Worm (Caenorhabditis elegans) whole organism, dauer: ENCODE measurements around the gene F57C12.2.

Experiments
- unc-62 ChIP-seq: sonication (generic microtip); optimal IDR thresholded peaks from 2 replicates; lab custom pipeline; 2017; ENCODE audit warnings: missing biosample characterization, missing genetic modification reagents, missing genetic modification characterization

The F57C12.2 gene

ce11 chrX:551175-551729 lies at the start of gene F57C12.2:
F57C12.2 (minus strand) TSS chrX:551392.
- TF ChIP-seq unc-62 (GFP tag; lab: Kevin White, UChicago): no peak

DNA sequence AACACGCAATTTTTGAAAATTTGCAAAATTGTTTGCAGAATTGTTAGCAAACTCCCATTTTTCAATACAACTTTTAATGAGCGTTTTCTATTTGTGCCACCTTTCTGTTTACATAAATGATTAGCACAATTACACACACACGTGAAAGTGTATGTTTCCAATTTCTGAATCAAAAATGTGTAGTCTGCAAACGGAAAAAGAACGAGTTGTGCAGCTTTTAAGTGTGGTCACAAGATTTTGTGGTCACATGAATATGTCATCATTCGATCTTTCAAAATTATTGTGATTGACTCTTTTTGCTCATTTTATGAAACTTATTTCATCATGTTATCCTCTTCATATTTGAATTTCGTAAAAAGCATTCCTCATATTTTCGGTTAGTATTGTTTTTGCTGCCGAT lies 49.5 kb upstream of the F57C12.2 start:
- no peak for TF ChIP-seq unc-62 (GFP tag; lab: Kevin White, UChicago)

DNA sequence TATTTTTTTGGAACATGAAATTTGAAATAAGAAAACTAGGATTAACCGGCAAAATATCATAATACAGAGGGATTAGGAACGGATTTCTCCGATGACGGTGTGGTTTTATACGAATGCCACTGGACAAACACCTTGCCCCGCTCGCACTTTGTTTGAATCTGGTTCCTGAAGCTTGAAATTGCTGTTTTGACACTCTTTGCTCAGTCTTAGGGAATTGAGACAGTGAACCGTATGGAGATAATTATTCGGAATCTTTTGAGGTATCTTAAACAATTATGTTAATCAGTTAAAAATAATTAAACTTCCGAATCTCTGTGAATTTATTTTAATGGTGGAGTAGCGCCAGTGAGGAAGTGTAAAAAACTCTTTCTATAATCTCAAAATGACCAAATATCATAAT lies 48.3 kb upstream of the F57C12.2 start, which contains the start of gene F13C5.3:
Gene F13C5.3 (minus strand): TSS at position 101 of the 400 bp plus-strand sequence.
- TF ChIP-seq unc-62 (GFP tag; lab: Kevin White, UChicago): no peak

DNA sequence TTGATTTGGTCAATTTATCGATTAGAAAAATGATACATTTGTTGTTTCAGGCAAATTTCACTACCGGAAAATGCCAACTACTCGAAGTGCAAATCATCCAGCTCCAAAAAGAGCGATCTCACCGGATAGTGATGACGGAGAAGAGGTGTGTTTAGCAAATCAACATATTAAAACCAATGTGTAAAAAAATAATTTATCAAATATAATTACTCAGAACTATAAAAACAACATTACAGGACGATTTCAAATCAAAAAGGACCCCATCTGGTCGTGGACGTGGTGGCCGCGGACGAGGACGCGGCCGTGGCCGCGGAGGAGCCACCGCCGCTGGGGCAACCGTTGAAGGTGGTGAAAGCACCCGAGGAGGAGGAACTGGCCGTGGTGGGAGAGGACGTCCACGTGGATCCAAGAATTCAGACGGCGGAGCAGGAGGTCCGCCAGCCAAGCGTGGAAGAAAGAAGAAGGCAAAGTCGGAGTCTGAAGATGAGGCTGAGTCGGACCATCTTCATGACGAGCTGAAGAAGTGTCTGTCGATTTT lies 42.8 kb upstream of the F57C12.2 start, which contains the start of gene F13C5.2:
Gene F13C5.2 (plus strand): TSS at position 51 of the 538 bp plus-strand sequence.
- no peak for TF ChIP-seq unc-62 (GFP tag; lab: Kevin White, UChicago)

- TF ChIP-seq unc-62 (GFP tag; lab: Kevin White, UChicago): no peak
Measured at ce11 chrX:593245-593733, 42.1 kb upstream of the F57C12.2 start.

ce11 chrX:591056-591455 lies 39.9 kb upstream of the F57C12.2 start:
- TF ChIP-seq unc-62 (GFP tag; lab: Kevin White, UChicago): no peak

- TF ChIP-seq unc-62 (GFP tag; lab: Kevin White, UChicago): no peak
Measured at ce11 chrX:587798-588197, 36.6 kb upstream of the F57C12.2 start, which contains the start of gene mrp-1. mrp-1 (minus strand) TSS chrX:587898.

ce11 chrX:585598-586217 lies 34.5 kb upstream of the F57C12.2 start:
- no peak for TF ChIP-seq unc-62 (GFP tag; lab: Kevin White, UChicago)

DNA sequence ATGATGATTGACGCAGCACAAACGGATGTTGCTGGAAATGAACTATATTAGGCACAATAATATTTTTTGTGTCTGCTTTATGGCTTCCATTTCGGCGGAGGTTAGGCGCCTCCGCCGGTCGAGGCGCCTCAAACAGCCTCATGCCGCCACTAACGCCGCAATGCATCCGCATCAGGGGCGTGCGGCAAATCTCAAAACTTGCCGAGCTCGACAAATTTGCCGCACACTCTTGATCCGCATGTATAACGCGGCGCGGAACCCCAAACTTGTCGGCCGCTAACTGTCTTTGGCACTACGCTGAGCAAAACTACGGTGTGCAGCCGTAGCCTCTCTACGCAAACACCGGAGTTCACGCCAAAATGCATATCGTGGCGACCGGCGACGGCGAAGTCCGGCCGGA lies 30.6 kb upstream of the F57C12.2 start:
- no peak for TF ChIP-seq unc-62 (GFP tag; lab: Kevin White, UChicago)

DNA sequence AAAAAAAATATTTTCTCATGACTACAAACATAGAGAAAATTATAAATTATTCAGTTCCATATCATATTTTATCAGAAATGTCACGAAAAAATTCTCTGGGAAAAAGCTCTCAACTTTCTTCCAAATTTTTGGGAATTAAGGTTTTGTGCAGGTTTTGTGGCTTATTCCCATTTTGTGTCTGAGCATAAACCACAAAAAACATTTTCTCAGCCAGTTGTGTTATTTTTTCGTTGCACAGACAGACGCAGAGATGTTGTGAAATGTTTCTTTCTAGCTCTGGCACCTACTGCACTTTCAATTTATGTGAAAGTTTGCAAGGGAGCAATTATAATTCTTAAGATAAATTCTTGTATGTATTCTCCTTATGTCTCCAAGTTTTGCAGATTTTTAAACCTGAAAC lies 23.9 kb upstream of the F57C12.2 start:
- no peak for TF ChIP-seq unc-62 (GFP tag; lab: Kevin White, UChicago)

DNA sequence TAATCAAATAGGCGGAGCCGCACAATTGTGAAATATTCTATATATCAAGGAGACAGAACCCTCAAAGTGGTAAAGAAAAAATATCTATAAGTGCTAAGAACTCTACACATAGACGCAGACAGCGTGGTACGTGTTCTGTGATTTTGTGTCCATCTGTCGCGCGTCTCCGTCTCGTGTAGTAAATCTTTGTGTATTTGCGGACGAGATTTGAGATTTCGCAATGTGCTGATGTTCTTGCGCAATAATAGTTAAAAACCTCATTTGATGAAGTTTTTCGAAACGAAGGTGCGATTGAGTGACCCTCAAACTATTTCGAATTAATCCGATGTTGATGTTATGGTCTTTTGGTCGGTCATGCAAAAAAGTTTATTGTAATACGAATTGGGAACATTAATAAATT lies 22.1 kb upstream of the F57C12.2 start:
- TF ChIP-seq unc-62 (GFP tag; lab: Kevin White, UChicago): no peak

DNA sequence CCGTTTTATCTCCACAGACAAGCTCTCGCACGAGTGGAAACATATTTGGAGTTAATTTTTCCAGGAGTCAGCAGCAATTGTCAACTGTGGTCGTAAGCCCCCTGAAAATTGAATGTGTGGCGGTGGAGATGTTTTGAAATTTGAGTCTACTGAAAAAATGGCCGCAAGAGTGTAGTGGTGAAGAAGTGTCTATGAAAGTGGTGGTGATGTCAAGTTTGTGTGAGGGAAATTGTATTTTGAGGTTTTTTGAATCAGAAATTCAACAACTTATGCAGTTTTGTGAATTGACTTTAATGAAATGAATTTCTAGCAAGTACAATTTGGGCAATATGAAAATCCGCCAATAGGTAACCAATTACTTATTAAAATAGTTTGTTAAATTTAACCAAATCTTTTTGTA lies 21.4 kb upstream of the F57C12.2 start, which contains the start of gene mrp-2:
Gene mrp-2 (minus strand): TSS at position 101 of the 400 bp plus-strand sequence.
- no peak for TF ChIP-seq unc-62 (GFP tag; lab: Kevin White, UChicago)

DNA sequence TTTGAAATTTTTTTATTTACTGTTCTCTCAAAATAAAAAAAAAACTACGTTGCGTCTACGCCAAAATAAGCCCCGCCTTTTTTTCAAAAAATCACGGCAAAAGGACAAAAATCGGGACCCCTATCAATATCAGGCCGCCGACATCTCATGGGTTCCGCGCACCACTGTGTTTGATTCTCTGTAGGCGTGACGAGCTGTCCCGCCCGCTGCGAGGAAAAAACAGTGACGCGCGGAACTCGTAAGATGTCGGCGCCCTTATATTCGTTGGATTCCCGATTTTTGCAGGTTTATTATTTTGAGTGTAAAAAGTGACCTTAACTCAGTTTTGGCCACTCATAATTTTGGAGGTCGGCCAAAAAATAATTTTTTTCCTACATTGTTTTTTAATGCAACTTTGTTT lies 20.2 kb upstream of the F57C12.2 start:
- no peak for TF ChIP-seq unc-62 (GFP tag; lab: Kevin White, UChicago)

DNA sequence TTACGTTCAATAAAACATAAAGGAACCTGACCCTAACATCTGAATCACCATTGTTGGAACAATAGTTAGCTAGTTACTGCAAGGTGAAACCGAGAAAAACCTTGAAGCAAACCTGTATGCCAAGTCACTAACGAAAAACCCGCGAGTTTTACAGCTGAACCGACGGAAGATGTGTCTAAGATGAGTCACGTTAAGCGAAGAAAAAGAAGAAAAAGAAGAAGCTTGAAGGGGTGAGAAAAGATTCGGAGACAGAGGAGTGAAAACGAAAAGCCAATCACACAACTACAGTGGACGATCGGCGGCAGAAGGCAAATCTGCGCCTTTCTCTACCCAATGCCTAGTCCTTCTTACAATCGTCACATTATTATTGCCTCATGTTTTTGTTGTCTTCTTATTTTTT lies 6.7 kb upstream of the F57C12.2 start, which contains the start of gene nas-38:
Gene nas-38 (plus strand): TSS at position 301 of the 400 bp plus-strand sequence.
- no peak for TF ChIP-seq unc-62 (GFP tag; lab: Kevin White, UChicago)

DNA sequence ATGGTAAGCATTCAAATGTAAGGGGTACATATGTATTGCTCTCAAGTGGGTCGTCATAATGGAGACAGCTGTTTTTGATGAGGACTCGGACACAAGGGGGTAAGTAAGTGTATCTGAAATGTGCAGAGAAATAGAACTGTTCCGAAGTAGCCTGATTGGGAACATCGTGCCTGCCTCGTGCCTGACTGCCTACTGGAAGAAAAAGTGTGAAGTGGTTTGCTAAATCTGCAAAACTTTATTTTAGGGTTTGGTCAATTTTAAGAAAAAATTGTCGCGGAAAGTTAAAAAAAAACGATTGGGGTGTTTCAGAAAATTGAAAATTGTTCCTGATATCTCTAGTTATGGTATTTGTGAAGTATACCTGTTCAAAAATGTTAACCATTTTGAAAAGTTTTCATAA lies 6.0 kb upstream of the F57C12.2 start, which contains the start of gene hlh-19:
Gene hlh-19 (minus strand): TSS at position 101 of the 400 bp plus-strand sequence.
- TF ChIP-seq unc-62 (GFP tag; lab: Kevin White, UChicago): no peak

DNA sequence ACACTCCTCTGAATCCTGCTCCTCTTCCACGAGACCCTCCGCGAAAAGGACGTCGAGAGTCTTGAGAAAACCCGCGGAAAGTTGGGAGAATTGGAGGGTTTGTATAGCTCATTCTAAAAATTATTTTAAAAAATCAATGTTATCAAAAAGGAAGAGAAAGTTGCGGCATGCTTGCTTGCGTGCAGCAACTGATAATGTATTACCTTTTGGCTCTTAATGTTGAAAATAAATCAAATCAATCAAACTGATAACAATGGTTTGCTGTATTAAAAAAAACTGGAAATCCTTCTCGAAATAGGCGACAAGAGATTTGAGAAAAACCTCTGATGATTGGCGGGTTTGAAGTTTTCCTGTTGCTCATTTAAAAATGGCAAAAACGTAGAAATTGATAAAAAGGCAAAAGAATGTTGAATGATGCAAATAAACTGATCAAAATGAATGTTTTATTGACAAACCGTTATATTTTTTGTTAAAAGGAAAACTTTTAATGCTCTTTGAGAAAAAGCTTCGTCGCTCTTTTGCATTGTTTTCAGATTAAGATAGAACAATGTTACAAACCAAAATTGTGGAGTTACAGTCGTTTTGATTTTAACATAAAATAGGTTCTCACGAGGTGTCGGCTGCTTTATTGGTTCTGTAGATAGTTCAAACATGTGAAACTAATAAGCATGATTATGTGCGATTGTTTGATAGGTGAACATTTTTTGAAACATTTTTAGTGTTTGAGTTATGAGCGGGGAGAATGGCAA lies 4.0 kb upstream of the F57C12.2 start:
- no peak for TF ChIP-seq unc-62 (GFP tag; lab: Kevin White, UChicago)
